Worm (Caenorhabditis elegans): ENCODE data around the gene B0336.12.

The B0336.12 gene

DNA sequence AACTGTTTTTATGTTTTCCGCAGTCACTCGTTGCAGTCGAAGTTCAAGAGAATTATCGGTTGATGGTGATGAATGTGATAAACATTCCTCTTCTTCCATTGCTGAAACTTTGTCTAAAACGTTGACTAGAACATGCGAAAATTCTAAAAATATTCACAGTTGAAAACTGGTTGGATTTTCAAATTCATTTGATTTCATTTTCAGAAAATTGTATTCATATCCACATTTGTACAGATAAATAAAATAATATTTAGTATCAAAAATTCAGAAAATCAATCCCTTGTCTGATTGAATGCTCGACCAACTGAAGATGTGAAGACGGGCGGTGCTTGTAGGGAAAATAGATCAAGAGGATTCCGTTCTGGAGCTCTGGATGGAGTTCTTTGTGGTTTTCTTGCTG is 32.2 kb downstream of the B0336.12 start, which contains the start of gene F54E7.9:
Gene F54E7.9 (minus strand): TSS at position 101 of the 400 bp plus-strand sequence.
- TF ChIP-seq flt-1 (GFP tag; IDR thresholded peaks at IDR 0.05) = no peak
- no peak for TF ChIP-seq ztf-29 (GFP tag; IDR thresholded peaks at IDR 0.05)
- no peak for TF ChIP-seq ref-1 (GFP tag; conservative IDR thresholded peaks at IDR 0.05)
- TF ChIP-seq cog-1 (tag; optimal IDR thresholded peaks at IDR 0.05) = no peak
- no peak for TF ChIP-seq T22C8.4 (GFP tag; IDR thresholded peaks at IDR 0.05)

ce11 chrIII:5675384-5675984 is 34.5 kb downstream of the B0336.12 start:
- no peak for TF ChIP-seq tab-1 (GFP tag; IDR thresholded peaks at IDR 0.05)
- no peak for TF ChIP-seq klf-2 (GFP tag; conservative IDR thresholded peaks at IDR 0.05)
- TF ChIP-seq ztf-23 (GFP tag; IDR thresholded peaks at IDR 0.05) = no peak
- no peak for TF ChIP-seq ztf-29 (GFP tag; IDR thresholded peaks at IDR 0.05)
- no peak for TF ChIP-seq flt-1 (GFP tag; IDR thresholded peaks at IDR 0.05)
- no peak for TF ChIP-seq med-1 (GFP tag; optimal IDR thresholded peaks at IDR 0.05; ENCODE audit: insufficient read depth)
- TF ChIP-seq ref-1 (GFP tag; conservative IDR thresholded peaks at IDR 0.05) = no peak
- no peak for TF ChIP-seq cog-1 (tag; optimal IDR thresholded peaks at IDR 0.05)
- no peak for TF ChIP-seq T22C8.4 (GFP tag; IDR thresholded peaks at IDR 0.05)

DNA sequence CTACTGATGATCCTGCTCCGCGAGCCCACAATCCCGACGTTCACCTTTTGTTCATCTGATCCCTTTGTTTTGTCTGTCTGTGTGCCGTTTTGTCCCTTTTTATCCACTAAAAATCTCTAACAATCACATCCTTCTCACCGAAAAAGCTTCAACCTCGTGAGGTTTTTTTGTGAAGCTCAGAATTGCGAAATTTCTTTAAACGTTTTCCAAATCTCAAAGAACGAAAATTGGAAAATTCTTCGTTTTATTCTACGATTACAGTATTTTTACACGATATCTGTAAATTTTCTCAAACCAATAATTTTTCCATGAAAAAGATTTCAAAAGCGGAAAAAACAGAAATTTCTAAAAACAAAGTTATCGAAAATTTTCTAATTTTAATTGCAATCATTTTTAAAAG is 35.7 kb downstream of the B0336.12 start:
- no peak for TF ChIP-seq T22C8.4 (GFP tag; IDR thresholded peaks at IDR 0.05)
- no peak for TF ChIP-seq med-1 (GFP tag; optimal IDR thresholded peaks at IDR 0.05; ENCODE audit: insufficient read depth)
- no peak for TF ChIP-seq ztf-23 (GFP tag; IDR thresholded peaks at IDR 0.05)
- TF ChIP-seq klf-2 (GFP tag; conservative IDR thresholded peaks at IDR 0.05) = no peak
- no peak for TF ChIP-seq ref-1 (GFP tag; conservative IDR thresholded peaks at IDR 0.05)
- no peak for TF ChIP-seq tab-1 (GFP tag; IDR thresholded peaks at IDR 0.05)
- no peak for TF ChIP-seq cog-1 (tag; optimal IDR thresholded peaks at IDR 0.05)
- no peak for TF ChIP-seq ztf-29 (GFP tag; IDR thresholded peaks at IDR 0.05)
- no peak for TF ChIP-seq flt-1 (GFP tag; IDR thresholded peaks at IDR 0.05)

DNA sequence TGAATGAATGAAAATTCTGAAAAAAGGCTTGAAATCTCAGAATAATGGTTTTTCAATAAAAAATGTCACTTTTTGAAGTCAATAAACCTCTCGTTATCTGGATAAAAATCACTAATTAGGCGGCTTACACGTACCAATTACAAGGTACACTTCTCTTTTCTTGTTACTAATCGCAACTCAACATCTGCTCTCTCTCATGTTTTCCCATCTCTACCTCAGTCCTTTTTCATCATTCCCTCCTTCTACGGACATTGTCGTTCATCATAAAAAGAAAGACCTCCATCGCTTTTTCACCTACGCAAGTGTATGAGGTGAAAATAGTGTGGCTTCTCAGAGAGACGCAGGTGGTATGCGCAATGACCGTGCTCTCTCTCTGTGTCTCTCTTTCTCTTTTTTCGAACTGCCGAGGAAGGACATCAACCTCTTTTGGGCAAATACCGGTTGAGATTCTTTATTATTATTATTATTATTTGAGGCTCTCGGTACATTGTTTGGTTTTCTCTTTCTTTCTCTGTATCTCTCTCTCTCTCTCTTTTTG is 41.9 kb downstream of the B0336.12 start:
- TF ChIP-seq T22C8.4 (GFP tag; IDR thresholded peaks at IDR 0.05) = no peak
- peak; percentile 68 for TF ChIP-seq cog-1 (tag; optimal IDR thresholded peaks at IDR 0.05)
- TF ChIP-seq tab-1 (GFP tag; IDR thresholded peaks at IDR 0.05) = no peak
- no peak for TF ChIP-seq ref-1 (GFP tag; conservative IDR thresholded peaks at IDR 0.05)
- no peak; the same call in 1 of the 2 replicates for TF ChIP-seq ztf-29 (GFP tag; IDR thresholded peaks at IDR 0.05)
- no peak for TF ChIP-seq flt-1 (GFP tag; IDR thresholded peaks at IDR 0.05)
- TF ChIP-seq ztf-23 (GFP tag; IDR thresholded peaks at IDR 0.05) = no peak
- TF ChIP-seq klf-2 (GFP tag; conservative IDR thresholded peaks at IDR 0.05) = no peak

DNA sequence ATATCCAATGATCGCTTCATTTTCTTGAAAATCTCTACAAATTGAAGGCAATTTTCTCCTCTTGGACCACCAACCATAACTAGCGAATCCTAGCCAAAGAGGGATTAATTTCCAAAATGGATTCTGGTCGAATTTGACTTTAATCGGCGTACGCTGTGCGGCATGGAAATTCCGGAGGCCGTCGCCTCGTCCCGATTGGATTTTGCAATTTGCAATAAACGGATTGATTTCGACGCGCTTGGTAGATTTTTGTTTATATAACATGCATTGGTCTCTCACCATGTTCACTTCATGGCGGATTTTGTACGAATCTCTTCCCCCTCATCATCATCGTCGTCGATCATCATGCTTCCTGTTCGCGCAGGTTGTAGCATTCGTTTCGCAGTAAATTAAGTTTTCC is 44.2 kb downstream of the B0336.12 start:
- no peak for TF ChIP-seq flt-1 (GFP tag; IDR thresholded peaks at IDR 0.05)
- no peak for TF ChIP-seq cog-1 (tag; optimal IDR thresholded peaks at IDR 0.05)
- no peak for TF ChIP-seq ref-1 (GFP tag; conservative IDR thresholded peaks at IDR 0.05)
- TF ChIP-seq med-1 (GFP tag; optimal IDR thresholded peaks at IDR 0.05; ENCODE audit: insufficient read depth) = no peak
- no peak for TF ChIP-seq ztf-29 (GFP tag; IDR thresholded peaks at IDR 0.05)
- no peak for TF ChIP-seq tab-1 (GFP tag; IDR thresholded peaks at IDR 0.05)
- TF ChIP-seq T22C8.4 (GFP tag; IDR thresholded peaks at IDR 0.05) = no peak
- no peak for TF ChIP-seq ztf-23 (GFP tag; IDR thresholded peaks at IDR 0.05)
- TF ChIP-seq klf-2 (GFP tag; conservative IDR thresholded peaks at IDR 0.05) = no peak

ce11 chrIII:5665278-5665677 is 44.7 kb downstream of the B0336.12 start:
- TF ChIP-seq med-1 (GFP tag; optimal IDR thresholded peaks at IDR 0.05; ENCODE audit: insufficient read depth) (no peak), klf-2 (GFP tag; conservative IDR thresholded peaks at IDR 0.05) (no peak), ztf-23 (GFP tag; IDR thresholded peaks at IDR 0.05) (no peak), ref-1 (GFP tag; conservative IDR thresholded peaks at IDR 0.05) (no peak), tab-1 (GFP tag; IDR thresholded peaks at IDR 0.05) (no peak), cog-1 (tag; optimal IDR thresholded peaks at IDR 0.05) (no peak), ztf-29 (GFP tag; IDR thresholded peaks at IDR 0.05) (no peak), flt-1 (GFP tag; IDR thresholded peaks at IDR 0.05) (no peak), T22C8.4 (GFP tag; IDR thresholded peaks at IDR 0.05) (no peak)

- TF ChIP-seq ztf-23 (GFP tag; IDR thresholded peaks at IDR 0.05) (no peak), ztf-29 (GFP tag; IDR thresholded peaks at IDR 0.05) (no peak), ref-1 (GFP tag; conservative IDR thresholded peaks at IDR 0.05) (no peak), tab-1 (GFP tag; IDR thresholded peaks at IDR 0.05) (no peak), cog-1 (tag; optimal IDR thresholded peaks at IDR 0.05) (no peak), T22C8.4 (GFP tag; IDR thresholded peaks at IDR 0.05) (no peak), flt-1 (GFP tag; IDR thresholded peaks at IDR 0.05) (no peak), klf-2 (GFP tag; conservative IDR thresholded peaks at IDR 0.05) (no peak), med-1 (GFP tag; optimal IDR thresholded peaks at IDR 0.05; ENCODE audit: insufficient read depth) (no peak)
These were observed 46.0 kb downstream of the B0336.12 start, which contains the start of gene par-3 for ce11 chrIII:5663933-5664332. par-3 (plus strand) TSS chrIII:5664233.

DNA sequence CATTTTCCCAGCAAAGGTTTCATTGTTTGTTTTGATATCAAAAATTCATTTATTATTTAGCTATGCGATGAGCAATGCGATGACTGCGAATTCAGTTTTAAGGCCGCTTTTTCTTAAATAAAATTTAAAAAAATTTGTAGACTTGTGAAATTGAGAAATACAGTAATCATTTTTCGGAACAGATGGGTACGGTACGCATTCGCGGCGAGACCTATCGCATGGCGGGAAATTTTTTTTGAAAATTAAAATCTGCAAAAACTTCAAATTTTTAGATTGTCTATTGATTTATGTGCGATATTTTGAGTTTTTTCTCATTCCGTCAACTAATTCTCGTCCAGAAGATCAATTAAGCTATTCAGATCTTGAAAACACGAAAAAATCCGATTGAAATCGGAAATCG is 46.4 kb downstream of the B0336.12 start:
- TF ChIP-seq tab-1 (GFP tag; IDR thresholded peaks at IDR 0.05) = no peak
- no peak for TF ChIP-seq ref-1 (GFP tag; conservative IDR thresholded peaks at IDR 0.05)
- TF ChIP-seq flt-1 (GFP tag; IDR thresholded peaks at IDR 0.05) = no peak
- no peak for TF ChIP-seq ztf-23 (GFP tag; IDR thresholded peaks at IDR 0.05)
- TF ChIP-seq ztf-29 (GFP tag; IDR thresholded peaks at IDR 0.05) = no peak
- TF ChIP-seq T22C8.4 (GFP tag; IDR thresholded peaks at IDR 0.05) = no peak
- no peak for TF ChIP-seq med-1 (GFP tag; optimal IDR thresholded peaks at IDR 0.05; ENCODE audit: insufficient read depth)
- no peak for TF ChIP-seq klf-2 (GFP tag; conservative IDR thresholded peaks at IDR 0.05)

ce11 chrIII:5660976-5661375 is 49.0 kb downstream of the B0336.12 start, which contains the start of gene F54E7.6:
F54E7.6 (minus strand) TSS chrIII:5661085.
- TF ChIP-seq T22C8.4 (GFP tag; IDR thresholded peaks at IDR 0.05) = no peak
- no peak for TF ChIP-seq med-1 (GFP tag; optimal IDR thresholded peaks at IDR 0.05; ENCODE audit: insufficient read depth)
- no peak for TF ChIP-seq klf-2 (GFP tag; conservative IDR thresholded peaks at IDR 0.05)
- no peak for TF ChIP-seq flt-1 (GFP tag; IDR thresholded peaks at IDR 0.05)
- no peak for TF ChIP-seq ztf-23 (GFP tag; IDR thresholded peaks at IDR 0.05)
- TF ChIP-seq tab-1 (GFP tag; IDR thresholded peaks at IDR 0.05) = no peak
- no peak for TF ChIP-seq cog-1 (tag; optimal IDR thresholded peaks at IDR 0.05)
- no peak for TF ChIP-seq ref-1 (GFP tag; conservative IDR thresholded peaks at IDR 0.05)
- TF ChIP-seq ztf-29 (GFP tag; IDR thresholded peaks at IDR 0.05) = no peak
